Fruit fly (Drosophila melanogaster): ENCODE results near the gene CG13460.

Gene CG13460

DNA sequence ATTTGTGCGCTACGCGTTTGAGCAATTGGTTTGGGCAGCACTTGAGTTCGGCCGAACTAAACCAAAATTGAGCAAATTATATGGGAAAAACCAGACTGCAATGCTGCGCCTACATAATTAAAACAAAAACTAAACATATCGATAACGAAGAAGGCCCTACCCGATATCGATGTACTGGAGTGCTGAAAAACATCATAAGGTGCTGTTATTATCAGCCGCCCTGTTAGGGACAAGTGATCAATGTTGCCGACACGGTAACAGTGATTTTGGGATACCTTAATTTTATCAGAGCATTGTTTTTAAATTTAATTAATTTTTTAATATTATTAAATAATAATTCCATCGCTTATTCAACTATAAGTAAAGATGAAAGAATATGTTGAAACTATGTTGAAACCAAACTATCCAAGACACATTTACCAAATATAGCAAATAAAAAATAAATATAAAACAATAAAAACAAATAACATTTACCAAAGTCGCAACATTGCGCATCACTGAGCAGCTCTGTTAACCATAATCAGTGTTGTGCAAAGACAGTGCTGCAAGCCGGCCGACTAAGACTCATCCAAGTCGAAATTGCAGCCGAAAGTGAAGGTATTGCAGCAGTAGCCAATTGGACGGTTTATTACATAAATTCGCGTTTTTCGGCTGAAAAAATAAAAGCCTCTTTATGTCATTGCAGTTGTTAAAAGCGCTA is 33.2 kb upstream of the CG13460 start, which contains the start of the genes sstn, Plp and GlyRS (continued):
- TF ChIP-seq yki (optimal IDR thresholded peaks at IDR 0.05) (no peak), CG8281 (tag; optimal IDR thresholded peaks at IDR 0.05) (no peak), Rx (GFP tag; IDR thresholded peaks at IDR 0.05) (no peak), insv (GFP tag; optimal IDR thresholded peaks at IDR 0.05) (peak in 1 of 2 experiments; percentile 8), Drgx (GFP tag; IDR thresholded peaks at IDR 0.05) (no peak), CG18764 (GFP tag; optimal IDR thresholded peaks at IDR 0.05) (no peak), Nf-YB (GFP tag; optimal IDR thresholded peaks at IDR 0.05) (no peak), disco-r (GFP tag; optimal IDR thresholded peaks at IDR 0.05) (no peak), CG31388 (GFP tag; optimal IDR thresholded peaks at IDR 0.05) (no peak), Blimp-1 (GFP tag; optimal IDR thresholded peaks at IDR 0.05) (peak; percentile 40), HLH4C (GFP tag; IDR thresholded peaks at IDR 0.05; ENCODE audit: partially characterized antibody) (peak; percentile 50; the same call in 2 of the 3 replicates), CG6272 (GFP tag; IDR thresholded peaks at IDR 0.05) (no peak), Vsx1 (GFP tag; optimal IDR thresholded peaks at IDR 0.05) (no peak), dpn (GFP tag; optimal IDR thresholded peaks at IDR 0.05) (peak in 1 of 2 experiments; percentile 39), zf30C (GFP tag; optimal IDR thresholded peaks at IDR 0.05) (no peak), CG11695 (GFP tag; IDR thresholded peaks at IDR 0.05) (no peak), CG17802 (tag; optimal IDR thresholded peaks at IDR 0.05) (no peak), CG16813 (GFP tag; IDR thresholded peaks at IDR 0.05; ENCODE audit: partially characterized antibody) (no peak), Bteb2 (GFP tag; optimal IDR thresholded peaks at IDR 0.05) (no peak), sna (GFP tag; IDR thresholded peaks at IDR 0.05; ENCODE audit: partially characterized antibody) (peak; percentile 39), CG4730 (GFP tag; IDR thresholded peaks at IDR 0.05) (no peak), CG10565 (GFP tag; optimal IDR thresholded peaks at IDR 0.05) (no peak), wor (GFP tag; IDR thresholded peaks at IDR 0.05) (no peak), Oaz (GFP tag; IDR thresholded peaks at IDR 0.05) (no peak), Nf-YA (GFP tag; IDR thresholded peaks at IDR 0.05) (no peak), Sox102F (GFP tag; optimal IDR thresholded peaks at IDR 0.05) (no peak), CG3281 (GFP tag; optimal IDR thresholded peaks at IDR 0.05) (peak; percentile 39), CG4360 (GFP tag; IDR thresholded peaks at IDR 0.05) (no peak), ttk (GFP tag; IDR thresholded peaks at IDR 0.05) (no peak), pros (GFP tag; optimal IDR thresholded peaks at IDR 0.05) (peak; percentile 96), kni (GFP tag; optimal IDR thresholded peaks at IDR 0.05) (no peak), CG2875 (GFP tag; optimal IDR thresholded peaks at IDR 0.05) (no peak), pzg (GFP tag; optimal IDR thresholded peaks at IDR 0.05) (peak; percentile 51), ftz-f1 (GFP tag; optimal IDR thresholded peaks at IDR 0.05) (no peak), Eip74EF (GFP tag; optimal IDR thresholded peaks at IDR 0.05) (no peak), Hr3 (GFP tag; optimal IDR thresholded peaks at IDR 0.05) (peak; percentile 51), lab (GFP tag; optimal IDR thresholded peaks at IDR 0.05) (peak; percentile 66), Taf1 (GFP tag; IDR thresholded peaks at IDR 0.05) (no peak), CG15601 (tag; optimal IDR thresholded peaks at IDR 0.05) (peak; percentile 33), ap (GFP tag; IDR thresholded peaks at IDR 0.05) (no peak), gsb (GFP tag; IDR thresholded peaks at IDR 0.05) (no peak), CG15696 (tag; optimal IDR thresholded peaks at IDR 0.05) (peak; percentile 37), Hmx (GFP tag; optimal IDR thresholded peaks at IDR 0.05) (no peak), amos (GFP tag; IDR thresholded peaks at IDR 0.05; ENCODE audit: partially characterized antibody) (peak; percentile 61), CG33557 (GFP tag; optimal IDR thresholded peaks at IDR 0.05) (peak; percentile 58), CG8944 (GFP tag; optimal IDR thresholded peaks at IDR 0.05) (no peak), da (GFP tag; optimal IDR thresholded peaks at IDR 0.05) (no peak), CG3407 (GFP tag; optimal IDR thresholded peaks at IDR 0.05) (peak; percentile 28), Atf3 (GFP tag; optimal IDR thresholded peaks at IDR 0.05) (no peak), CG10979 (tag; optimal IDR thresholded peaks at IDR 0.05) (peak; percentile 22)
